Worm (Caenorhabditis elegans) whole organism, midembryonic: ENCODE data around the gene T26H10.2.

Source experiments
- T22C8.4 ChIP-seq: fragments of 200-800 bp; sonication (Bioruptor generic); IDR thresholded peaks from 2 replicates; pipeline ENCODE4 v1.3.6; 2022; ENCODE audit warnings: missing genetic modification characterization, missing compliant biosample characterization
- cog-1 ChIP-seq: sonication (generic microtip); optimal IDR thresholded peaks from 2 replicates; lab custom pipeline; 2016; ENCODE audit warnings: missing genetic modification characterization, missing compliant biosample characterization
- flt-1 ChIP-seq: fragments of 200-800 bp; sonication (Bioruptor generic); IDR thresholded peaks from 2 replicates; pipeline ENCODE4 v1.3.6; 2022; ENCODE audit warnings: missing genetic modification characterization, missing compliant biosample characterization
- klf-2 ChIP-seq: fragments of 200-800 bp; sonication (Bioruptor generic); conservative IDR thresholded peaks from 2 replicates; pipeline ENCODE4 v1.3.6; 2022; ENCODE audit warnings: missing genetic modification reagents, missing genetic modification characterization, missing compliant biosample characterization
- med-1 ChIP-seq: sonication (generic microtip); optimal IDR thresholded peaks from 2 replicates; lab custom pipeline; 2017; ENCODE audit warnings: missing genetic modification characterization, mild to moderate bottlenecking, missing compliant biosample characterization, antibody characterized with exemption, missing genetic modification reagents; ENCODE audit not compliant: insufficient read depth
- ref-1 ChIP-seq: fragments of 200-800 bp; sonication (Bioruptor generic); conservative IDR thresholded peaks from 2 replicates; pipeline ENCODE4 v1.3.6; 2022; ENCODE audit warnings: missing genetic modification reagents, missing genetic modification characterization, missing compliant biosample characterization
- tab-1 ChIP-seq: fragments of 200-800 bp; sonication (Bioruptor generic); IDR thresholded peaks from 2 replicates; pipeline ENCODE4 v1.3.6; 2022; ENCODE audit warnings: missing genetic modification characterization, missing compliant biosample characterization
- ztf-23 ChIP-seq: fragments of 200-800 bp; sonication (Bioruptor generic); IDR thresholded peaks from 2 replicates; pipeline ENCODE4 v1.3.6; 2022; ENCODE audit warnings: missing genetic modification reagents, missing genetic modification characterization, missing compliant biosample characterization
- ztf-29 ChIP-seq: fragments of 200-800 bp; sonication (Bioruptor generic); IDR thresholded peaks from 2 replicates; pipeline ENCODE4 v1.3.6; 2022; ENCODE audit warnings: missing genetic modification reagents, missing genetic modification characterization, missing compliant biosample characterization

T26H10.2 gene

ce11 chrV:11390394-11390793 is 34.1 kb downstream of the T26H10.2 start, which contains the start of the genes K03B8.11 and K03B8.14:
K03B8.11 (minus strand) TSS chrV:11390494.
K03B8.14 (plus strand) TSS chrV:11390503.
- TF ChIP-seq flt-1 (GFP tag; lab: Robert Waterston, UW) = no peak
- no peak for TF ChIP-seq klf-2 (GFP tag; lab: Robert Waterston, UW)
- no peak for TF ChIP-seq med-1
- TF ChIP-seq ztf-29 (GFP tag; lab: Robert Waterston, UW) = no peak
- no peak for TF ChIP-seq cog-1 (tag; lab: Kevin White, UChicago)
- no peak for TF ChIP-seq ztf-23 (GFP tag; lab: Robert Waterston, UW)
- no peak for TF ChIP-seq tab-1 (GFP tag; lab: Robert Waterston, UW)
- no peak for TF ChIP-seq ref-1 (GFP tag; lab: Robert Waterston, UW)
- no peak for TF ChIP-seq T22C8.4 (GFP tag; lab: Robert Waterston, UW)

ce11 chrV:11389776-11390175 is 34.7 kb downstream of the T26H10.2 start, which contains the start of gene col-155:
col-155 (minus strand) TSS chrV:11389876.
- TF ChIP-seq tab-1 (GFP tag; lab: Robert Waterston, UW) (no peak), ref-1 (GFP tag; lab: Robert Waterston, UW) (no peak), cog-1 (tag; lab: Kevin White, UChicago) (no peak), flt-1 (GFP tag; lab: Robert Waterston, UW) (no peak), med-1 (no peak)

- TF ChIP-seq cog-1 (tag; lab: Kevin White, UChicago) (no peak), med-1 (no peak), ztf-23 (GFP tag; lab: Robert Waterston, UW) (no peak), flt-1 (GFP tag; lab: Robert Waterston, UW) (no peak), ztf-29 (GFP tag; lab: Robert Waterston, UW) (no peak), tab-1 (GFP tag; lab: Robert Waterston, UW) (no peak), klf-2 (GFP tag; lab: Robert Waterston, UW) (no peak), T22C8.4 (GFP tag; lab: Robert Waterston, UW) (no peak), ref-1 (GFP tag; lab: Robert Waterston, UW) (no peak)
Measured at ce11 chrV:11386428-11386827, 38.0 kb downstream of the T26H10.2 start, which contains the start of gene F55C10.4. F55C10.4 (plus strand) TSS chrV:11386728.

- no peak for TF ChIP-seq flt-1 (GFP tag; lab: Robert Waterston, UW)
- TF ChIP-seq ref-1 (GFP tag; lab: Robert Waterston, UW) = no peak
- TF ChIP-seq T22C8.4 (GFP tag; lab: Robert Waterston, UW) = no peak
- TF ChIP-seq ztf-29 (GFP tag; lab: Robert Waterston, UW) = no peak
- TF ChIP-seq ztf-23 (GFP tag; lab: Robert Waterston, UW) = no peak
- no peak for TF ChIP-seq med-1
- TF ChIP-seq tab-1 (GFP tag; lab: Robert Waterston, UW) = no peak
- no peak for TF ChIP-seq klf-2 (GFP tag; lab: Robert Waterston, UW)
- no peak for TF ChIP-seq cog-1 (tag; lab: Kevin White, UChicago)
Measured at ce11 chrV:11385060-11385459, 39.4 kb downstream of the T26H10.2 start, which contains the start of gene col-154. col-154 (plus strand) TSS chrV:11385360.

- no peak for TF ChIP-seq tab-1 (GFP tag; lab: Robert Waterston, UW)
- TF ChIP-seq ztf-29 (GFP tag; lab: Robert Waterston, UW) = no peak
Measured at ce11 chrV:11383032-11383431, 41.4 kb downstream of the T26H10.2 start, which contains the start of gene F55C10.5. F55C10.5 (plus strand) TSS chrV:11383105.

- TF ChIP-seq cog-1 (tag; lab: Kevin White, UChicago) = no peak
- TF ChIP-seq klf-2 (GFP tag; lab: Robert Waterston, UW) = no peak
- no peak for TF ChIP-seq med-1
- TF ChIP-seq tab-1 (GFP tag; lab: Robert Waterston, UW) = no peak
- no peak for TF ChIP-seq ztf-29 (GFP tag; lab: Robert Waterston, UW)
Measured at ce11 chrV:11380571-11380970, 43.9 kb downstream of the T26H10.2 start.

- TF ChIP-seq tab-1 (GFP tag; lab: Robert Waterston, UW) = no peak
- no peak for TF ChIP-seq ref-1 (GFP tag; lab: Robert Waterston, UW)
- no peak for TF ChIP-seq ztf-29 (GFP tag; lab: Robert Waterston, UW)
- no peak for TF ChIP-seq flt-1 (GFP tag; lab: Robert Waterston, UW)
- no peak for TF ChIP-seq cog-1 (tag; lab: Kevin White, UChicago)
- TF ChIP-seq T22C8.4 (GFP tag; lab: Robert Waterston, UW) = no peak
- no peak for TF ChIP-seq med-1
- no peak for TF ChIP-seq ztf-23 (GFP tag; lab: Robert Waterston, UW)
- no peak for TF ChIP-seq klf-2 (GFP tag; lab: Robert Waterston, UW)
Measured at ce11 chrV:11379341-11379740, 45.1 kb downstream of the T26H10.2 start.

ce11 chrV:11375150-11375792 is 49.2 kb downstream of the T26H10.2 start, which contains the start of gene cnb-1:
cnb-1 (plus strand) TSS chrV:11375742.
- TF ChIP-seq ref-1 (GFP tag; lab: Robert Waterston, UW) (no peak), flt-1 (GFP tag; lab: Robert Waterston, UW) (no peak), T22C8.4 (GFP tag; lab: Robert Waterston, UW) (peak; percentile 63)

- no peak for TF ChIP-seq ref-1 (GFP tag; lab: Robert Waterston, UW)
- no peak for TF ChIP-seq ztf-29 (GFP tag; lab: Robert Waterston, UW)
- no peak for TF ChIP-seq med-1
- TF ChIP-seq klf-2 (GFP tag; lab: Robert Waterston, UW) = no peak
Measured at ce11 chrV:11373918-11374317, 50.5 kb downstream of the T26H10.2 start.
